Worm (Caenorhabditis elegans) whole organism, L1 larva: ENCODE results near the gene ZC262.4.
A peak's percentile ranks its signal among the peaks of the same experiment; 100 is the strongest.

Source experiments
- C16A3.4 ChIP-seq: fragments of 150-350 bp; optimal IDR thresholded peaks from 2 replicates; lab custom pipeline; 2014; ENCODE audit warnings: missing biosample characterization, missing genetic modification characterization
- C34B4.2 ChIP-seq: sonication (generic microtip); optimal IDR thresholded peaks from 2 replicates; lab custom pipeline; 2017; ENCODE audit warnings: mild to moderate bottlenecking, missing genetic modification characterization, missing compliant biosample characterization
- F16B12.6 ChIP-seq: fragments of 150-350 bp; optimal IDR thresholded peaks from 2 replicates; lab custom pipeline; 2014; ENCODE audit warnings: missing biosample characterization, missing genetic modification characterization
- Y116A8C.19 ChIP-seq: sonication (generic microtip); optimal IDR thresholded peaks from 2 replicates; lab custom pipeline; 2016; ENCODE audit warnings: missing compliant biosample characterization, missing genetic modification characterization, borderline replicate concordance
- aha-1 ChIP-seq: fragments of 150-350 bp; optimal IDR thresholded peaks from 2 replicates; lab custom pipeline; 2014; ENCODE audit warnings: missing biosample characterization, missing genetic modification characterization
- blmp-1 ChIP-seq: fragments of 150-350 bp; optimal IDR thresholded peaks from 2 replicates; lab custom pipeline; 2014; ENCODE audit warnings: missing biosample characterization, missing genetic modification characterization
- ceh-8 ChIP-seq: fragments of 200-800 bp; sonication (Bioruptor generic); optimal IDR thresholded peaks from 2 replicates; lab custom pipeline; 2018; ENCODE audit warnings: mild to moderate bottlenecking, missing genetic modification characterization, moderate library complexity, missing compliant biosample characterization
- ceh-88 ChIP-seq: fragments of 200-800 bp; sonication (Bioruptor generic); IDR thresholded peaks from 2 replicates; pipeline ENCODE4 v1.3.6; 2022; ENCODE audit warnings: missing genetic modification characterization, missing compliant biosample characterization
- efl-1 ChIP-seq, 4 experiments: fragments of 150-350 bp; optimal IDR thresholded peaks in 3 of 4; peaks in 1 of 4; 1 replicate in 1 of 4; 2 replicates in 3 of 4; lab custom pipeline; 2014; ENCODE audit warnings: missing biosample characterization in 2 of 4, missing genetic modification characterization in 2 of 4, missing genetic modification reagents in 2 of 4
- egl-13 ChIP-seq: sonication (generic microtip); optimal IDR thresholded peaks from 2 replicates; lab custom pipeline; 2016; ENCODE audit warnings: missing genotype, missing genetic modification reagents, missing genetic modification characterization, missing compliant biosample characterization
- egl-27 ChIP-seq, 2 experiments: fragments of 150-350 bp in 1 of 2; sonication (generic microtip); optimal IDR thresholded peaks; 3 replicates each; lab custom pipeline; 2017 to 2018; ENCODE audit warnings: missing biosample characterization in 2 of 2, missing genetic modification characterization in 2 of 2, missing genetic modification reagents in 2 of 2
- elt-3 ChIP-seq, 6 experiments: fragments of 150-350 bp in 1 of 6; sonication (generic microtip); optimal IDR thresholded peaks; 2 replicates each; lab custom pipeline; 2017 to 2018; ENCODE audit warnings: missing biosample characterization in 6 of 6, missing genetic modification characterization in 6 of 6, inconsistent platforms in 1 of 6
- fkh-4 ChIP-seq: sonication (generic microtip); optimal IDR thresholded peaks from 2 replicates; lab custom pipeline; 2016; ENCODE audit warnings: missing compliant biosample characterization, missing genetic modification characterization, borderline replicate concordance
- fkh-8 ChIP-seq: sonication (generic microtip); optimal IDR thresholded peaks from 2 replicates; lab custom pipeline; 2016; ENCODE audit warnings: mild to moderate bottlenecking, missing genetic modification characterization, missing compliant biosample characterization
- grh-1 ChIP-seq: fragments of 200-800 bp; sonication (Bioruptor generic); IDR thresholded peaks from 2 replicates; pipeline ENCODE4 v1.3.6; 2022; ENCODE audit warnings: missing genetic modification reagents, missing genetic modification characterization, missing compliant biosample characterization
- hlh-17 ChIP-seq: fragments of 200-800 bp; sonication (Bioruptor generic); optimal IDR thresholded peaks from 2 replicates; lab custom pipeline; 2018; ENCODE audit warnings: missing genetic modification characterization, mild to moderate bottlenecking, missing compliant biosample characterization, moderate library complexity, borderline replicate concordance
- hlh-4 ChIP-seq: sonication (generic microtip); optimal IDR thresholded peaks from 2 replicates; lab custom pipeline; 2016; ENCODE audit warnings: mild to moderate bottlenecking, missing genetic modification characterization, missing compliant biosample characterization
- hpl-2 ChIP-seq: fragments of 150-350 bp; optimal IDR thresholded peaks from 2 replicates; lab custom pipeline; 2014; ENCODE audit warnings: missing biosample characterization, missing genetic modification reagents, missing genetic modification characterization
- irx-1 ChIP-seq: sonication (generic microtip); optimal IDR thresholded peaks from 2 replicates; lab custom pipeline; 2016; ENCODE audit warnings: missing genetic modification characterization, missing compliant biosample characterization
- isw-1 ChIP-seq: fragments of 200-800 bp; sonication (Bioruptor generic); IDR thresholded peaks from 2 replicates; pipeline ENCODE4 v1.3.6; 2022; ENCODE audit warnings: missing genetic modification characterization, missing compliant biosample characterization
- jun-1 ChIP-seq: fragments of 150-350 bp; optimal IDR thresholded peaks from 2 replicates; lab custom pipeline; 2014; ENCODE audit warnings: missing biosample characterization, missing genetic modification reagents, missing genetic modification characterization
- lin-14 ChIP-seq: fragments of 200-800 bp; sonication (Bioruptor generic); optimal IDR thresholded peaks from 2 replicates; lab custom pipeline; 2018; ENCODE audit warnings: mild to moderate bottlenecking, missing genetic modification characterization, moderate library complexity, missing compliant biosample characterization
- lin-15B ChIP-seq: fragments of 150-350 bp; sonication (generic microtip); optimal IDR thresholded peaks from 3 replicates; lab custom pipeline; 2014; ENCODE audit warnings: missing biosample characterization, missing genetic modification characterization
- lsy-2 ChIP-seq, 2 experiments: fragments of 150-350 bp; optimal IDR thresholded peaks; 2 replicates each; lab custom pipeline; 2014; ENCODE audit warnings: missing biosample characterization in 2 of 2, missing genetic modification characterization in 2 of 2
- mab-9 ChIP-seq: fragments of 200-800 bp; sonication (Bioruptor generic); IDR thresholded peaks from 2 replicates; pipeline ENCODE4 v1.3.6; 2022; ENCODE audit warnings: missing genetic modification reagents, missing genetic modification characterization, missing compliant biosample characterization
- mef-2 ChIP-seq: fragments of 150-350 bp; optimal IDR thresholded peaks from 2 replicates; lab custom pipeline; 2014; ENCODE audit warnings: missing biosample characterization, missing genetic modification characterization
- nhr-11 ChIP-seq: fragments of 150-350 bp; optimal IDR thresholded peaks from 2 replicates; lab custom pipeline; 2014; ENCODE audit warnings: missing biosample characterization, missing genetic modification characterization
- nhr-12 ChIP-seq: sonication (generic microtip); optimal IDR thresholded peaks from 2 replicates; lab custom pipeline; 2017; ENCODE audit warnings: missing biosample characterization, missing genetic modification characterization
- nhr-19 ChIP-seq: fragments of 200-800 bp; sonication (Bioruptor generic); conservative IDR thresholded peaks from 2 replicates; pipeline ENCODE4 v1.3.6; 2022; ENCODE audit warnings: missing genetic modification characterization, missing compliant biosample characterization
- nhr-20 ChIP-seq: sonication (generic microtip); optimal IDR thresholded peaks from 2 replicates; lab custom pipeline; 2016; ENCODE audit warnings: mild to moderate bottlenecking, missing genetic modification characterization, missing compliant biosample characterization
- nhr-76 ChIP-seq: sonication (generic microtip); optimal IDR thresholded peaks from 2 replicates; lab custom pipeline; 2017; ENCODE audit warnings: missing biosample characterization, missing genetic modification characterization
- nhr-84 ChIP-seq: sonication (generic microtip); optimal IDR thresholded peaks from 2 replicates; lab custom pipeline; 2017; ENCODE audit warnings: missing biosample characterization, missing genetic modification characterization
- nhr-85 ChIP-seq: sonication (generic microtip); peaks from one replicate; lab custom pipeline; 2016; ENCODE audit warnings: missing genetic modification characterization, inconsistent platforms, missing compliant biosample characterization
- nhr-90 ChIP-seq: sonication (generic microtip); optimal IDR thresholded peaks from 2 replicates; lab custom pipeline; 2016; ENCODE audit warnings: mild to moderate bottlenecking, missing genetic modification characterization, missing compliant biosample characterization; ENCODE audit not compliant: poor library complexity
- pag-3 ChIP-seq: sonication (generic microtip); optimal IDR thresholded peaks from 2 replicates; lab custom pipeline; 2017; ENCODE audit warnings: missing genetic modification characterization, mild to moderate bottlenecking, missing compliant biosample characterization, antibody characterized with exemption, borderline replicate concordance; ENCODE audit not compliant: insufficient read depth
- pax-3 ChIP-seq: fragments of 200-800 bp; sonication (Bioruptor generic); optimal IDR thresholded peaks from 2 replicates; lab custom pipeline; 2018; ENCODE audit warnings: mild to moderate bottlenecking, missing genetic modification characterization, moderate library complexity, missing compliant biosample characterization
- rnt-1 ChIP-seq: sonication (generic microtip); optimal IDR thresholded peaks from 2 replicates; lab custom pipeline; 2016; ENCODE audit warnings: mild to moderate bottlenecking, missing genetic modification characterization, moderate library complexity, missing compliant biosample characterization
- skn-1 ChIP-seq: fragments of 150-350 bp; optimal IDR thresholded peaks from 2 replicates; lab custom pipeline; 2014; ENCODE audit warnings: missing biosample characterization, missing genetic modification characterization
- snu-23 ChIP-seq: sonication (generic microtip); optimal IDR thresholded peaks from 2 replicates; lab custom pipeline; 2016; ENCODE audit warnings: missing genetic modification characterization, missing compliant biosample characterization
- tbx-2 ChIP-seq: sonication (generic microtip); optimal IDR thresholded peaks from 2 replicates; lab custom pipeline; 2016; ENCODE audit warnings: missing genetic modification characterization, missing compliant biosample characterization
- unc-130 ChIP-seq: fragments of 150-350 bp; optimal IDR thresholded peaks from 2 replicates; lab custom pipeline; 2017; ENCODE audit warnings: missing biosample characterization, missing genetic modification characterization, inconsistent platforms
- unc-30 ChIP-seq: sonication (generic microtip); optimal IDR thresholded peaks from 2 replicates; lab custom pipeline; 2017; ENCODE audit warnings: missing biosample characterization, missing genetic modification characterization
- unc-86 ChIP-seq: sonication (generic microtip); optimal IDR thresholded peaks from 2 replicates; lab custom pipeline; 2016; ENCODE audit warnings: missing genetic modification characterization, missing compliant biosample characterization
- zip-4 ChIP-seq: fragments of 200-800 bp; sonication (Bioruptor generic); optimal IDR thresholded peaks from 2 replicates; lab custom pipeline; 2018; ENCODE audit warnings: mild to moderate bottlenecking, missing genetic modification characterization, moderate library complexity, missing compliant biosample characterization
- ztf-11 ChIP-seq, 2 experiments: sonication (generic microtip); optimal IDR thresholded peaks; 2 replicates each; lab custom pipeline; 2016 to 2017; ENCODE audit warnings: missing genetic modification characterization in 2 of 2, missing biosample characterization in 1 of 2, missing compliant biosample characterization in 1 of 2
- ztf-4 ChIP-seq: fragments of 150-350 bp; optimal IDR thresholded peaks from 2 replicates; lab custom pipeline; 2014; ENCODE audit warnings: missing biosample characterization, missing genetic modification characterization

The ZC262.4 gene

ce11 chrIII:8310239-8311057 lies 23.9 kb downstream of the ZC262.4 start, which contains the start of gene F10E9.3 (continued):
- TF ChIP-seq elt-3 (tag; optimal IDR thresholded peaks at IDR 0.05; lab: Kevin White, UChicago) = no peak
- no peak for TF ChIP-seq hlh-4 (tag; lab: Kevin White, UChicago)
- TF ChIP-seq unc-130 (tag; lab: Kevin White, UChicago) = no peak
- TF ChIP-seq egl-13 (tag; lab: Kevin White, UChicago) = no peak
- TF ChIP-seq hlh-17 (GFP tag; lab: Kevin White, UChicago) = no peak
- TF ChIP-seq ceh-8 (GFP tag; lab: Kevin White, UChicago) = no peak
- no peak for TF ChIP-seq jun-1 (tag; lab: Kevin White, UChicago)
- TF ChIP-seq C16A3.4 (tag; lab: Kevin White, UChicago) = peak; percentile 3
- TF ChIP-seq grh-1 (GFP tag; lab: Robert Waterston, UW) = no peak
- no peak for TF ChIP-seq C34B4.2 (tag; lab: Kevin White, UChicago)
- TF ChIP-seq nhr-85 (tag; lab: Kevin White, UChicago) = peak; percentile 78
- TF ChIP-seq unc-86 = no peak
- TF ChIP-seq irx-1 (tag; lab: Kevin White, UChicago) = no peak
- TF ChIP-seq mab-9 (GFP tag; lab: Robert Waterston, UW) = no peak
- TF ChIP-seq aha-1 (tag; lab: Kevin White, UChicago) = no peak
- no peak for TF ChIP-seq nhr-11 (tag; lab: Kevin White, UChicago)
- TF ChIP-seq snu-23 (GFP tag; lab: Kevin White, UChicago) = peak; percentile 23
- no peak for TF ChIP-seq fkh-8
- no peak for TF ChIP-seq nhr-12
- TF ChIP-seq pag-3 = no peak
- peak; percentile 21 for TF ChIP-seq skn-1 (tag; lab: Kevin White, UChicago)
- no peak for TF ChIP-seq egl-27 (tag; optimal IDR thresholded peaks at IDR 0.05; lab: Kevin White, UChicago)
- TF ChIP-seq nhr-19 (GFP tag; lab: Robert Waterston, UW) = no peak
- TF ChIP-seq ceh-88 = no peak
- no peak for TF ChIP-seq lin-15B
- TF ChIP-seq hpl-2 = no peak
- no peak for TF ChIP-seq nhr-90 (tag; lab: Kevin White, UChicago)
- TF ChIP-seq F16B12.6 (tag; lab: Kevin White, UChicago) = no peak

ce11 chrIII:8308238-8308637 lies 26.1 kb downstream of the ZC262.4 start, which contains the start of gene F10E9.4:
Gene F10E9.4, plus strand, starts transcription at chrIII:8308538.
- TF ChIP-seq lsy-2 (tag; optimal IDR thresholded peaks at IDR 0.05; lab: Kevin White, UChicago) (no peak), nhr-76 (tag; lab: Kevin White, UChicago) (no peak), ztf-11 (tag; optimal IDR thresholded peaks at IDR 0.05; lab: Kevin White, UChicago) (no peak), nhr-84 (tag; lab: Kevin White, UChicago) (no peak), Y116A8C.19 (tag; lab: Kevin White, UChicago) (no peak), C16A3.4 (tag; lab: Kevin White, UChicago) (no peak)

DNA sequence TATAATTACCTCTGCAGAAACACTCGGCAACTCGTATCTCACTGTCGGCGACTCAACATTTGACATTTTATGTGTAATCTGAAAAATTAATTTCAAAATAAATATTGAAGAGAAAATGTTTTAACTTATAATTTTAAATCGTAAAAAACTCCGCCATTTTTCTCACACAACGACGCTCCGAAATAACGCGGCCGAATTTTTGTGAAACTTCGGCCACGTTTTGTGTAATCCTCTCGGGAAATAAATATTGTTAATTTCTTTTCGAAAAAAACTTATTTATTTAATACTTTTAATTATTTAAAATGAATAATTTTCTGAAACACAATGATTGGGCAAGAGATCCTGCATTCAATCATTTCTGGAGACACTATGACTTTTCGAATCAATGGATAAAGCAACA lies 27.0 kb downstream of the ZC262.4 start, which contains the start of the genes F10E9.7 and F10E9.5:
Gene F10E9.7 (minus strand): TSS at position 86 of the 400 bp plus-strand sequence.
Gene F10E9.5 (plus strand): TSS at position 237 of the 400 bp plus-strand sequence.
- peak; percentile 91 for TF ChIP-seq skn-1 (tag; lab: Kevin White, UChicago)
- peak; percentile 88 for TF ChIP-seq blmp-1 (tag; lab: Kevin White, UChicago)
- peak; percentile 95 for TF ChIP-seq pax-3 (tag; lab: Kevin White, UChicago)
- TF ChIP-seq hlh-4 (tag; lab: Kevin White, UChicago) = peak; percentile 85
- TF ChIP-seq rnt-1 (tag; lab: Kevin White, UChicago) = peak; percentile 99
- TF ChIP-seq fkh-4 (tag; lab: Kevin White, UChicago) = peak; percentile 99
- peak; percentile 96 for TF ChIP-seq tbx-2 (tag; lab: Kevin White, UChicago)
- no peak for TF ChIP-seq nhr-12
- peak; percentile 95 for TF ChIP-seq snu-23 (GFP tag; lab: Kevin White, UChicago)
- TF ChIP-seq nhr-20 (tag; lab: Kevin White, UChicago) = peak; percentile 97
- TF ChIP-seq unc-30 (tag; lab: Kevin White, UChicago) = no peak
- peak; percentile 99 for TF ChIP-seq Y116A8C.19 (tag; lab: Kevin White, UChicago)
- TF ChIP-seq ztf-4 (tag; lab: Kevin White, UChicago) = peak; percentile 67
- TF ChIP-seq hlh-17 (GFP tag; lab: Kevin White, UChicago) = no peak
- TF ChIP-seq isw-1 (GFP tag; lab: Robert Waterston, UW) = peak; percentile 87
- no peak for TF ChIP-seq mef-2 (tag; lab: Kevin White, UChicago)
- TF ChIP-seq zip-4 (GFP tag; lab: Kevin White, UChicago) = peak; percentile 83
- TF ChIP-seq efl-1 (optimal IDR thresholded peaks at IDR 0.05; lab: Kevin White, UChicago) = peak; percentile 75 to 90
- peak; percentile 90 to 98 for TF ChIP-seq efl-1 (GFP tag; optimal IDR thresholded peaks at IDR 0.05 in 1 of 2; lab: Kevin White, UChicago)
- peak; percentile 91 for TF ChIP-seq ceh-88
- peak; percentile 97 for TF ChIP-seq lin-14 (GFP tag; lab: Kevin White, UChicago)
- TF ChIP-seq egl-27 (tag; optimal IDR thresholded peaks at IDR 0.05; lab: Kevin White, UChicago) = no peak
